Fruit fly (Drosophila melanogaster): ENCODE data around the gene Wnt6.
A peak's percentile ranks its signal among the peaks of the same experiment; 100 is the strongest.

Wnt6 gene

DNA sequence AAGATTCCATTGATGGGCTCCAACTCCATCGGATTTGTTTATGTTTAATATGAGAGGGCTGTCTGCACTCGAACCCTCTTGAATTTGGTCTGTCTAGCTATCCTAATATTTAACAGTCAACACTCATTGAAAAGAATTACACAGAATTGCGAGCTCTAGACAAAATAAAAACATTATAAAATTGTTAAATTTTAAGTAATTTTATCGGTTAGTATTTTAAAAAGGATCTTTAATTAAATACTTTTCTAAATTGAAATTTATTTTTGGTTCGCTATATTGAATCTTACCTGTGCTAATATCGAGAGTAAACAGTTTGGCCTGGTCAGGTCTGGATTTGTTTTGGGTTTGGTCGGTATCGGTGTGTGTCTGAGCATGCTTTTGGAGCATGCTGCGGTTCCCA lies 68.1 kb downstream of the Wnt6 start:
- TF ChIP-seq jim (GFP tag; optimal IDR thresholded peaks at IDR 0.05) (no peak), Jra (GFP tag; optimal IDR thresholded peaks at IDR 0.05) (no peak), psq (GFP tag; optimal IDR thresholded peaks at IDR 0.05) (no peak), Hr83 (GFP tag; optimal IDR thresholded peaks at IDR 0.05; ENCODE audit: poor library complexity, severe bottlenecking) (no peak), lola (GFP tag; optimal IDR thresholded peaks at IDR 0.05) (no peak), sage (GFP tag; optimal IDR thresholded peaks at IDR 0.05) (no peak), Hr78 (GFP tag; optimal IDR thresholded peaks at IDR 0.05) (no peak), ey (GFP tag; optimal IDR thresholded peaks at IDR 0.05) (peak; percentile 15), N (GFP tag; optimal IDR thresholded peaks at IDR 0.05) (no peak), Rel (GFP tag; optimal IDR thresholded peaks at IDR 0.05) (no peak), Rel (tag; optimal IDR thresholded peaks at IDR 0.05) (no peak), Myc (optimal IDR thresholded peaks at IDR 0.05) (no peak), CrebA (GFP tag; optimal IDR thresholded peaks at IDR 0.05; ENCODE audit: borderline replicate concordance) (no peak), brk (GFP tag; optimal IDR thresholded peaks at IDR 0.05) (no peak), Abd-B (GFP tag; optimal IDR thresholded peaks at IDR 0.05) (no peak), Vsx2 (GFP tag; optimal IDR thresholded peaks at IDR 0.05; ENCODE audit: partially characterized antibody) (no peak), usp (GFP tag; optimal IDR thresholded peaks at IDR 0.05) (no peak), h (GFP tag; optimal IDR thresholded peaks at IDR 0.05) (peak; percentile 23), GATAd (GFP tag; optimal IDR thresholded peaks at IDR 0.05) (no peak), foxo (GFP tag; optimal IDR thresholded peaks at IDR 0.05) (peak in 1 of 2 experiments; percentile 40), Sp1 (GFP tag; optimal IDR thresholded peaks at IDR 0.05) (peak; percentile 15), br (GFP tag; optimal IDR thresholded peaks at IDR 0.05) (no peak), CG9705 (GFP tag; optimal IDR thresholded peaks at IDR 0.05) (no peak), fru (GFP tag; optimal IDR thresholded peaks at IDR 0.05) (peak; percentile 23), Mio (GFP tag; optimal IDR thresholded peaks at IDR 0.05) (no peak), woc (GFP tag; optimal IDR thresholded peaks at IDR 0.05) (no peak), OdsH (GFP tag; optimal IDR thresholded peaks at IDR 0.05) (peak; percentile 28), dsf (GFP tag; optimal IDR thresholded peaks at IDR 0.05; ENCODE audit: borderline replicate concordance) (no peak), dl (GFP tag; optimal IDR thresholded peaks at IDR 0.05; ENCODE audit: insufficient read depth in 1 of 2, partially characterized antibody in 2 of 2) (no peak), rgr (GFP tag; optimal IDR thresholded peaks at IDR 0.05) (no peak), CG32264 (GFP tag; optimal IDR thresholded peaks at IDR 0.05) (no peak), dmrt93B (GFP tag; optimal IDR thresholded peaks at IDR 0.05) (no peak), sv (GFP tag; optimal IDR thresholded peaks at IDR 0.05) (peak; percentile 33), Dfd (GFP tag; optimal IDR thresholded peaks at IDR 0.05) (no peak), tai (GFP tag; optimal IDR thresholded peaks at IDR 0.05) (peak; percentile 19), Dif (GFP tag; optimal IDR thresholded peaks at IDR 0.05; ENCODE audit: partially characterized antibody) (no peak), pan (optimal IDR thresholded peaks at IDR 0.05) (no peak), Hnf4 (GFP tag; optimal IDR thresholded peaks at IDR 0.05) (peak; percentile 26), HLH106 (tag; optimal IDR thresholded peaks at IDR 0.05) (peak; percentile 26)

Data from whole organism, wandering third instar larva.